Fruit fly (Drosophila melanogaster) S2 (cell line): ENCODE data around the gene Ilp8.

Experiments used
- CG8478 ChIP-seq: fragments of >200 bp; optimal IDR thresholded peaks from 2 replicates; lab custom pipeline; 2018
- CTCF ChIP-seq, 2 experiments: fragments of >200 bp; optimal IDR thresholded peaks; 2 replicates each; lab custom pipeline; 2018

DNA sequence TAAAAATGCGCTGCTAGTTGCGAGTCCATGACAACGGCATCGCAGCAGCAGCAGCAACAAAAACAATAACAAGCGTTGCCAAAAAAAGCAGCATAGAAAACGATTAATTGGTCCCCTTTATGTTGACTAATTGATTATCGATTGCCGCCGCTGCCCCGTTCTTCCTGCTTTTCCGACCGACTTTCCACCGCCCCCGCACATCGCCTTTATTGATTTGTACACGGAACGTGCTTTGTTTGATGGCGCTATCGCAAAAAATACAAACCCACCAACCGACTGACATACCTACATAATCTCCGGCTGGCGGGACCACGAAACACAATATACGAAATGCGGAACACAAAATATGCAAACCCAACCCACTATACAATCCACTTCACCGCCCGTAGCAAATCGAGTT is 19.6 kb upstream of the Ilp8 start:
- TF ChIP-seq CG8478 (no peak), CTCF (optimal IDR thresholded peaks at IDR 0.05; lab: Kevin White, UChicago) (no peak)
